Worm (Caenorhabditis elegans) whole organism, L3 larva: ENCODE data around the gene Y43F8B.15.

Experiments
- ama-1 ChIP-seq: fragments of 150-350 bp; optimal IDR thresholded peaks from 2 replicates; lab custom pipeline; 2018
- egl-27 ChIP-seq: sonication (generic microtip); optimal IDR thresholded peaks from 4 replicates; lab custom pipeline; 2017; ENCODE audit warnings: missing biosample characterization, missing genetic modification reagents, missing genetic modification characterization
- lin-39 ChIP-seq: fragments of 150-350 bp; optimal IDR thresholded peaks from 2 replicates; lab custom pipeline; 2018; ENCODE audit warnings: missing biosample characterization, missing genetic modification reagents, missing genetic modification characterization
- mdl-1 ChIP-seq: fragments of 150-350 bp; optimal IDR thresholded peaks from 2 replicates; lab custom pipeline; 2014; ENCODE audit warnings: missing biosample characterization, missing genetic modification characterization
- pqm-1 ChIP-seq: fragments of 150-350 bp; optimal IDR thresholded peaks from 2 replicates; lab custom pipeline; 2017; ENCODE audit warnings: missing biosample characterization, missing genetic modification characterization, inconsistent platforms
- snpc-4 ChIP-seq: fragments of 150-350 bp; optimal IDR thresholded peaks from 2 replicates; lab custom pipeline; 2014; ENCODE audit warnings: missing biosample characterization, missing genetic modification characterization
- zag-1 ChIP-seq: fragments of 150-350 bp; optimal IDR thresholded peaks from 2 replicates; lab custom pipeline; 2014; ENCODE audit warnings: missing biosample characterization, missing genetic modification characterization

ce11 chrV:19473842-19474514 lies 12.1 kb upstream of the Y43F8B.15 start, which contains the start of gene Y43F8B.10:
- no peak for TF ChIP-seq snpc-4
- TF ChIP-seq zag-1 (tag; lab: Kevin White, UChicago), result no peak
- TF ChIP-seq ama-1, result no peak
- TF ChIP-seq lin-39 (tag; lab: Kevin White, UChicago), result no peak
- TF ChIP-seq pqm-1 (tag; lab: Kevin White, UChicago), result no peak
- TF ChIP-seq egl-27 (tag; lab: Kevin White, UChicago), result no peak
- TF ChIP-seq mdl-1 (tag; lab: Kevin White, UChicago), result no peak
